Worm (Caenorhabditis elegans): ENCODE data around the gene F21F8.5.

DNA sequence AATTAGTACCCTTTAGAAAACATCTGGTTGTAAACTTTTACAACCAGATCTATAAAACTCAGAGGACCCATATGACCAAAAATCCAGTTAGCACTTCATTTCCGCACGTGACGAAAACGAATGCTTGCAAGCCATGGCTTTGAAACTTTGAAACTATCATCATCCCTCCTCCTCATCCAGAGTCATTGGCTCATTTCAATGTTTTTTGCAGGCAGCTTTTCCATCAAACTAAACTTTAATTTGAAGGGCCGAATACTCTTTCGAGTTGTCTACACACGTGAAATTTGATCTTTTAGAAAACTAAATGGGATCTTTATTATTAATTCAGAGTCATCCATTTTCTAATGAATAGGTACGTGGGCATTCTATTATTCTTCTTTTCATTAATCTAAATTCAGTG lies 3.9 kb downstream of the F21F8.5 start:
- no peak for TF ChIP-seq nhr-11 (tag; optimal IDR thresholded peaks at IDR 0.05)
- no peak for TF ChIP-seq F13H6.1 (tag; optimal IDR thresholded peaks at IDR 0.05)
- TF ChIP-seq ceh-82 (tag; optimal IDR thresholded peaks at IDR 0.05), result no peak
- no peak for TF ChIP-seq nhr-25 (tag; optimal IDR thresholded peaks at IDR 0.05)
- no peak for TF ChIP-seq elt-3 (tag; optimal IDR thresholded peaks at IDR 0.05)
- no peak for TF ChIP-seq nhr-6 (tag; optimal IDR thresholded peaks at IDR 0.05)
- TF ChIP-seq unc-62 (GFP tag; optimal IDR thresholded peaks at IDR 0.05), result no peak
- no peak for TF ChIP-seq aly-2 (tag; optimal IDR thresholded peaks at IDR 0.05)
- TF ChIP-seq nhr-77 (tag; optimal IDR thresholded peaks at IDR 0.05), result no peak
